Fruit fly (Drosophila melanogaster): ENCODE measurements around the gene LSm-4.
A peak's percentile ranks its signal among the peaks of the same experiment; 100 is the strongest.

LSm-4 gene

dm6 chr2L:10442048-10442790 is 37.2 kb upstream of the LSm-4 start, which contains the start of gene loh (continued):
- no peak for TF ChIP-seq zen2 (GFP tag; IDR thresholded peaks at IDR 0.05; ENCODE audit: partially characterized antibody)
- no peak for TF ChIP-seq Dip3 (GFP tag; optimal IDR thresholded peaks at IDR 0.05)
- peak; percentile 17; the same call in 1 of the 2 replicates for TF ChIP-seq E2f1 (GFP tag; IDR thresholded peaks at IDR 0.05)
- TF ChIP-seq bcd (GFP tag; optimal IDR thresholded peaks at IDR 0.05): peak; percentile 55
- TF ChIP-seq al (GFP tag; IDR thresholded peaks at IDR 0.05): no peak
- no peak for TF ChIP-seq ap (GFP tag; IDR thresholded peaks at IDR 0.05)
- peak; percentile 85 for TF ChIP-seq Sox100B (GFP tag; optimal IDR thresholded peaks at IDR 0.05)
- no peak for TF ChIP-seq chm (GFP tag; IDR thresholded peaks at IDR 0.05)
- peak; percentile 85 for TF ChIP-seq CG18262 (tag; optimal IDR thresholded peaks at IDR 0.05)
- no peak; the same call in 1 of the 2 replicates for TF ChIP-seq Ptx1 (GFP tag; IDR thresholded peaks at IDR 0.05)
- TF ChIP-seq chif (GFP tag; optimal IDR thresholded peaks at IDR 0.05): no peak
- no peak for TF ChIP-seq Dp (GFP tag; optimal IDR thresholded peaks at IDR 0.05)
- no peak for TF ChIP-seq run (tag; optimal IDR thresholded peaks at IDR 0.05)
- TF ChIP-seq CG2678 (tag; optimal IDR thresholded peaks at IDR 0.05): no peak
- TF ChIP-seq row (GFP tag; IDR thresholded peaks at IDR 0.05): peak; percentile 76
- TF ChIP-seq CG3995 (GFP tag; optimal IDR thresholded peaks at IDR 0.05): no peak
- TF ChIP-seq Neu2 (GFP tag; optimal IDR thresholded peaks at IDR 0.05; ENCODE audit: borderline replicate concordance): no peak
- TF ChIP-seq CG8290 (GFP tag; optimal IDR thresholded peaks at IDR 0.05): no peak
- no peak for TF ChIP-seq CG8290 (tag; optimal IDR thresholded peaks at IDR 0.05)
- no peak for TF ChIP-seq ERR (GFP tag; optimal IDR thresholded peaks at IDR 0.05)
- no peak for TF ChIP-seq cad (GFP tag; optimal IDR thresholded peaks at IDR 0.05)
- TF ChIP-seq da (GFP tag; optimal IDR thresholded peaks at IDR 0.05): no peak
- no peak for TF ChIP-seq bowl (GFP tag; IDR thresholded peaks at IDR 0.05)
- peak; percentile 65; the same call in 2 of the 3 replicates for TF ChIP-seq ci (GFP tag; IDR thresholded peaks at IDR 0.05)
- no peak for TF ChIP-seq usp (GFP tag; optimal IDR thresholded peaks at IDR 0.05)
- peak in 1 of 3 experiments; percentile 79 for TF ChIP-seq lola (GFP tag; optimal IDR thresholded peaks at IDR 0.05)
- no peak for TF ChIP-seq Opbp (GFP tag; IDR thresholded peaks at IDR 0.05; ENCODE audit: partially characterized antibody)
- TF ChIP-seq CG12299 (tag; optimal IDR thresholded peaks at IDR 0.05): peak; percentile 42
- TF ChIP-seq CG10366 (GFP tag; IDR thresholded peaks at IDR 0.05): 0 out of 2 replicates have a peak, but pooled peaks have one; percentile 8
- no peak for TF ChIP-seq stwl (tag; optimal IDR thresholded peaks at IDR 0.05)
- no peak for TF ChIP-seq CG17912 (GFP tag; optimal IDR thresholded peaks at IDR 0.05)
- no peak for TF ChIP-seq NFAT (GFP tag; IDR thresholded peaks at IDR 0.05)
- no peak for TF ChIP-seq CG11085 (GFP tag; IDR thresholded peaks at IDR 0.05)
- TF ChIP-seq CG7786 (GFP tag; optimal IDR thresholded peaks at IDR 0.05): no peak
- TF ChIP-seq HmgD (GFP tag; optimal IDR thresholded peaks at IDR 0.05): no peak
- TF ChIP-seq sim (GFP tag; IDR thresholded peaks at IDR 0.05): no peak
- no peak for TF ChIP-seq mirr (GFP tag; optimal IDR thresholded peaks at IDR 0.05)
- TF ChIP-seq CG10565 (GFP tag; optimal IDR thresholded peaks at IDR 0.05): no peak
- TF ChIP-seq zen (tag; optimal IDR thresholded peaks at IDR 0.05): peak; percentile 21
- 0 out of 2 replicates have a peak, but pooled peaks have one; percentile 5 for TF ChIP-seq sob (GFP tag; IDR thresholded peaks at IDR 0.05)
- peak; percentile 10 for TF ChIP-seq CG15696 (tag; optimal IDR thresholded peaks at IDR 0.05)
- no peak for TF ChIP-seq ham (GFP tag; IDR thresholded peaks at IDR 0.05)
- TF ChIP-seq CG14965 (GFP tag; optimal IDR thresholded peaks at IDR 0.05; ENCODE audit: borderline replicate concordance): no peak
- TF ChIP-seq MESR4 (GFP tag; optimal IDR thresholded peaks at IDR 0.05): no peak
- TF ChIP-seq gsb-n (tag; optimal IDR thresholded peaks at IDR 0.05): no peak
- peak; percentile 1 for TF ChIP-seq NfI (GFP tag; optimal IDR thresholded peaks at IDR 0.05)
- peak; percentile 49 for TF ChIP-seq CG8359 (GFP tag; optimal IDR thresholded peaks at IDR 0.05; ENCODE audit: borderline replicate concordance)
- peak; percentile 81 for TF ChIP-seq nmo (GFP tag; optimal IDR thresholded peaks at IDR 0.05)
- 0 out of 2 replicates have a peak, but pooled peaks have one; percentile 15 for TF ChIP-seq ro (GFP tag; IDR thresholded peaks at IDR 0.05)
- no peak for TF ChIP-seq luna (GFP tag; optimal IDR thresholded peaks at IDR 0.05)

All from whole organism, embryonic.